Fruit fly (Drosophila melanogaster): ENCODE results near the gene CG11498.

- TF ChIP-seq Dfd (GFP tag; optimal IDR thresholded peaks at IDR 0.05), result no peak
- no peak for TF ChIP-seq Dif (GFP tag; optimal IDR thresholded peaks at IDR 0.05; ENCODE audit: partially characterized antibody)
- TF ChIP-seq Vsx2 (GFP tag; optimal IDR thresholded peaks at IDR 0.05; ENCODE audit: partially characterized antibody), result no peak
- TF ChIP-seq CrebA (GFP tag; optimal IDR thresholded peaks at IDR 0.05; ENCODE audit: borderline replicate concordance), result no peak
- no peak for TF ChIP-seq h (GFP tag; optimal IDR thresholded peaks at IDR 0.05)
- no peak for TF ChIP-seq psq (GFP tag; optimal IDR thresholded peaks at IDR 0.05)
- TF ChIP-seq Rel (GFP tag; optimal IDR thresholded peaks at IDR 0.05), result no peak
- peak; percentile 78 for TF ChIP-seq Rel (tag; optimal IDR thresholded peaks at IDR 0.05)
- TF ChIP-seq OdsH (GFP tag; optimal IDR thresholded peaks at IDR 0.05), result no peak
Observed at dm6 chr3R:30121731-30122130, 38.5 kb downstream of the CG11498 start.
